Worm (Caenorhabditis elegans) whole organism, L3 larva: ENCODE measurements around the gene R02D5.7.

Source experiments
- R02D3.7 ChIP-seq: fragments of 150-350 bp; optimal IDR thresholded peaks from 2 replicates; lab custom pipeline; 2014; ENCODE audit warnings: missing biosample characterization, missing genetic modification characterization
- ceh-16 ChIP-seq: sonication (generic microtip); optimal IDR thresholded peaks from 2 replicates; lab custom pipeline; 2017; ENCODE audit warnings: missing biosample characterization, missing genetic modification characterization
- ceh-82 ChIP-seq: fragments of 150-350 bp; optimal IDR thresholded peaks from 2 replicates; lab custom pipeline; 2014; ENCODE audit warnings: missing biosample characterization, missing genetic modification characterization
- daf-12 ChIP-seq: fragments of 150-350 bp; optimal IDR thresholded peaks from 2 replicates; lab custom pipeline; 2014; ENCODE audit warnings: missing biosample characterization, missing genetic modification reagents, missing genetic modification characterization
- egl-27 ChIP-seq: sonication (generic microtip); optimal IDR thresholded peaks from 4 replicates; lab custom pipeline; 2017; ENCODE audit warnings: missing biosample characterization, missing genetic modification reagents, missing genetic modification characterization
- egl-5 ChIP-seq: fragments of 150-350 bp; optimal IDR thresholded peaks from 2 replicates; lab custom pipeline; 2017; ENCODE audit warnings: missing biosample characterization, missing genetic modification reagents, missing genetic modification characterization, inconsistent platforms
- elt-1 ChIP-seq: fragments of 150-350 bp; optimal IDR thresholded peaks from 2 replicates; lab custom pipeline; 2014; ENCODE audit warnings: missing biosample characterization, missing genetic modification characterization
- elt-2 ChIP-seq: sonication (generic microtip); optimal IDR thresholded peaks from 2 replicates; lab custom pipeline; 2016; ENCODE audit warnings: missing genetic modification reagents, mild to moderate bottlenecking, missing genetic modification characterization, missing compliant biosample characterization
- eor-1 ChIP-seq, 2 experiments: fragments of 150-350 bp; optimal IDR thresholded peaks; 2 replicates each; lab custom pipeline; 2014 to 2018; ENCODE audit warnings: missing biosample characterization in 2 of 2, missing genetic modification characterization in 2 of 2
- fkh-10 ChIP-seq: sonication (generic microtip); optimal IDR thresholded peaks from 2 replicates; lab custom pipeline; 2017; ENCODE audit warnings: missing biosample characterization, missing genetic modification reagents, missing genetic modification characterization
- hmg-11 ChIP-seq: sonication (generic microtip); optimal IDR thresholded peaks from 2 replicates; lab custom pipeline; 2016; ENCODE audit warnings: missing genetic modification characterization, missing compliant biosample characterization
- jun-1 ChIP-seq: fragments of 150-350 bp; optimal IDR thresholded peaks from 2 replicates; lab custom pipeline; 2014; ENCODE audit warnings: missing biosample characterization, missing genetic modification reagents, missing genetic modification characterization
- lin-15B ChIP-seq: fragments of 150-350 bp; optimal IDR thresholded peaks from 2 replicates; lab custom pipeline; 2014; ENCODE audit warnings: missing biosample characterization, missing genetic modification characterization
- lin-39 ChIP-seq: fragments of 150-350 bp; optimal IDR thresholded peaks from 2 replicates; lab custom pipeline; 2018; ENCODE audit warnings: missing biosample characterization, missing genetic modification reagents, missing genetic modification characterization
- lsy-12 ChIP-seq: sonication (generic microtip); optimal IDR thresholded peaks from 2 replicates; lab custom pipeline; 2016; ENCODE audit warnings: mild to moderate bottlenecking, missing genetic modification characterization, missing compliant biosample characterization
- mdl-1 ChIP-seq: fragments of 150-350 bp; optimal IDR thresholded peaks from 2 replicates; lab custom pipeline; 2014; ENCODE audit warnings: missing biosample characterization, missing genetic modification characterization
- nfya-1 ChIP-seq: sonication (generic microtip); optimal IDR thresholded peaks from 2 replicates; lab custom pipeline; 2017; ENCODE audit warnings: missing genetic modification characterization, mild to moderate bottlenecking, missing compliant biosample characterization, antibody characterized with exemption, moderate library complexity; ENCODE audit not compliant: insufficient read depth
- nhr-23 ChIP-seq: fragments of 150-350 bp; optimal IDR thresholded peaks from 2 replicates; lab custom pipeline; 2014; ENCODE audit warnings: missing biosample characterization, missing genetic modification reagents, missing genetic modification characterization
- nhr-237 ChIP-seq: fragments of 150-350 bp; optimal IDR thresholded peaks from 2 replicates; lab custom pipeline; 2014; ENCODE audit warnings: missing biosample characterization, missing genetic modification characterization
- nhr-25 ChIP-seq: sonication (generic microtip); optimal IDR thresholded peaks from 2 replicates; lab custom pipeline; 2017; ENCODE audit warnings: missing biosample characterization, missing genetic modification characterization
- nhr-28 ChIP-seq: fragments of 150-350 bp; optimal IDR thresholded peaks from 2 replicates; lab custom pipeline; 2014; ENCODE audit warnings: missing biosample characterization, missing genetic modification characterization
- nhr-43 ChIP-seq: sonication (generic microtip); optimal IDR thresholded peaks from 2 replicates; lab custom pipeline; 2016; ENCODE audit warnings: mild to moderate bottlenecking, missing genetic modification characterization, missing compliant biosample characterization; ENCODE audit not compliant: poor library complexity, severe bottlenecking
- nhr-67 ChIP-seq: fragments of 150-350 bp; optimal IDR thresholded peaks from 2 replicates; lab custom pipeline; 2014; ENCODE audit warnings: missing biosample characterization, missing genetic modification characterization
- nhr-76 ChIP-seq: fragments of 150-350 bp; sonication (generic microtip); optimal IDR thresholded peaks from 5 replicates; lab custom pipeline; 2014; ENCODE audit warnings: missing biosample characterization, missing genetic modification characterization
- nhr-77 ChIP-seq: fragments of 150-350 bp; optimal IDR thresholded peaks from 2 replicates; lab custom pipeline; 2014; ENCODE audit warnings: missing biosample characterization, missing genetic modification characterization
- pha-4 ChIP-seq: fragments of 150-350 bp; optimal IDR thresholded peaks from 2 replicates; lab custom pipeline; 2014; ENCODE audit warnings: missing biosample characterization, missing genetic modification reagents, missing genetic modification characterization
- pqm-1 ChIP-seq: fragments of 150-350 bp; optimal IDR thresholded peaks from 2 replicates; lab custom pipeline; 2017; ENCODE audit warnings: missing biosample characterization, missing genetic modification characterization, inconsistent platforms
- sea-2 ChIP-seq: fragments of 150-350 bp; sonication (generic microtip); optimal IDR thresholded peaks from 4 replicates; lab custom pipeline; 2014; ENCODE audit warnings: missing biosample characterization, missing genetic modification reagents, missing genetic modification characterization
- snpc-4 ChIP-seq: fragments of 150-350 bp; optimal IDR thresholded peaks from 2 replicates; lab custom pipeline; 2014; ENCODE audit warnings: missing biosample characterization, missing genetic modification characterization
- tbx-2 ChIP-seq: sonication (generic microtip); optimal IDR thresholded peaks from 2 replicates; lab custom pipeline; 2016; ENCODE audit warnings: mild to moderate bottlenecking, missing genetic modification characterization, missing compliant biosample characterization
- unc-62 ChIP-seq: fragments of 150-350 bp; sonication (generic microtip); optimal IDR thresholded peaks from 4 replicates; lab custom pipeline; 2014; ENCODE audit warnings: missing biosample characterization, missing genetic modification reagents, missing genetic modification characterization
- zag-1 ChIP-seq: fragments of 150-350 bp; optimal IDR thresholded peaks from 2 replicates; lab custom pipeline; 2014; ENCODE audit warnings: missing biosample characterization, missing genetic modification characterization
- ztf-4 ChIP-seq: fragments of 150-350 bp; optimal IDR thresholded peaks from 2 replicates; lab custom pipeline; 2014; ENCODE audit warnings: missing biosample characterization, missing genetic modification characterization

The R02D5.7 gene

DNA sequence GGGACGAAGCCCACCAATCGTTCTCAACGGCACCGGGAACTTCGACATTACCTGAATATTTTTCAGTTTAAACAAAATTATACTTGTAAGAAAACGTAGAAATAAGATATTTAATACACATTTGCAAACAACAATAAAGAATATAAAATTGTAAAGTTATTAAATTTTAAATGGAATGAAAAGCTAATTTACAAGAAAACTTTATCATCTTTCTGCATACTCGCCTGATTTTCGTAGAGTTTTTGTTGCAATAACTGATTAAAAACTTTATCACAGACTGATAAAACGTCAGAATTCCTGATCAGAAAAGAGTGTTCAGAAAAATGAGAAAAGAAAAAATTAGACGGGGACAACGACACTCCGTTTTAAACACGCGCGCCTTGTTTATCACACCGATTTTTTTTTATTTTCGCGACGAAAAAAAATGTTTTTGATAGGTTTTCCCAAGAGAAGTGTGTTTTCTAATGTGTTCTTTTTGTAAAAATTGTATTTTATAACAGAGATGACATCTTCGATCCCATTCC, 34.0 kb downstream of the R02D5.7 start, which contains the start of the genes dlat-1 and fntb-1:
dlat-1 (minus strand) TSS at position 51 of the 524 bp plus-strand sequence.
fntb-1 (plus strand) TSS at position 412 of the 524 bp plus-strand sequence.
- TF ChIP-seq jun-1 (tag; lab: Kevin White, UChicago) (no peak), lin-15B (peak; percentile 36), ztf-4 (tag; lab: Kevin White, UChicago) (no peak), unc-62 (GFP tag; lab: Kevin White, UChicago) (no peak), snpc-4 (tag; lab: Kevin White, UChicago) (no peak), elt-2 (peak; percentile 86), ceh-82 (tag; lab: Kevin White, UChicago) (no peak), mdl-1 (tag; lab: Kevin White, UChicago) (no peak), hmg-11 (peak; percentile 59), egl-5 (tag; lab: Kevin White, UChicago) (no peak), pqm-1 (tag; lab: Kevin White, UChicago) (peak; percentile 78)

DNA sequence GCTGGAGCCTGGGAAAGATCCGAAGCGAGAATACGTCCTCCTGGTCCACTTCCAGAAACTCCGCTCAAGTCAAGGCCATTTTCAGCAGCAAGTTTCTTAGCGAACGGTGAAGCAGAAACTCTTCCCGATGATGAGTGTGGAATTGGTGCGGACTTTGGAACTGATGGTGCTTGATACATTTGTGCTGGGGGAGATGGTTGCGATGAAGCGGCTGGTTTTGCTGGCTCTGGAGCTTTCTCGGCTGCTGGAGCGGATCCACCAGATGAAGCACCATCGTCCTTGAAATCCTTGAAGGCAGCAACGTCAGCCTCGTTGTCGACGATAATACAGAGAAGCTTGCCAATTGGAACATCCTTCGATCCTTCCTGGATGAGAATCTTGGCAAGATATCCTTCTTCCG, 34.8 kb downstream of the R02D5.7 start:
- TF ChIP-seq nhr-76: no peak

DNA sequence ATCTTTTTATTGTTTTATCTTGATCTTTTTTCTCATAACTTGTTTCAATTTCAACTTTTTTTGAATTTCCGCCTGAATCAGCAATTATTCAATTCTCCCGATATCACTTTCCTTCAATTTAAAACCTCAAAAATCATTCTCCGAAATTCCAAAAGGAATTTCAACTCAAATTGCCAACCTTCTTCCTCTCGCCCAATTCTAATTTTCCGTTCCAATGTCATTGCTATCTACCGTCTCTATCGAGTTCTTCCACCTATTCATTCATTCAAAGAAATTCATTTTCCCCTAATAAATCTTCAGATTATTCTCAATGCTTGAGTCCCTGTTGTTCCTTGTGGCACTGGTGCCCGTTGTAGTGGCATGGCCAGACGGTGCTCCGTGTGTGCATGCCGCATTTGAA, 40.5 kb downstream of the R02D5.7 start, which contains the start of gene F23B12.4:
F23B12.4 (plus strand) TSS at position 301 of the 400 bp plus-strand sequence.
- TF ChIP-seq pha-4 (tag; lab: Kevin White, UChicago) (no peak), snpc-4 (tag; lab: Kevin White, UChicago) (no peak), lin-39 (tag; lab: Kevin White, UChicago) (no peak), fkh-10 (GFP tag; lab: Kevin White, UChicago) (no peak), ceh-16 (no peak), sea-2 (no peak), zag-1 (tag; lab: Kevin White, UChicago) (no peak), nhr-77 (tag; lab: Kevin White, UChicago) (no peak), nhr-23 (tag; lab: Kevin White, UChicago) (no peak)
- TF ChIP-seq, all 47 proteins: peak for 0

DNA sequence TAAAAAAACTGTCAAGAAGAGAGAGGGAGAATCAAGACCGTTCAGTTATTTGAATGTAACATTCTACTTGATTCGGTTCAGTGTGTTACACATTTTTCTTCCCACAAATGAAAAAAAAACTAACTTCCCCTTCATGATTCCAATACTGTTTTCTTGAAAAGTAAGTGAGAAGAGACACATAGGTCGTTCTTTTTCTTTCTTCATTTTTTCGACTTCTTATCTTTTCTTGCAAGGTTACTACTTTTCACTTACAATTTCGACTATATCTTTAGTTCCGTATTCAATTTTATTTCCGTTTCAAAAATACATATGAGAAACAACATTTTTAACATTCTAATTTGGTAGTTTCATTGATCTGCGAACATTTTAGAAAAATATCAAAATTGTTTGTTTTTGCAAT, 42.1 kb downstream of the R02D5.7 start:
- TF ChIP-seq nhr-25 (tag; lab: Kevin White, UChicago): peak; percentile 31
- TF ChIP-seq mdl-1 (tag; lab: Kevin White, UChicago): no peak

DNA sequence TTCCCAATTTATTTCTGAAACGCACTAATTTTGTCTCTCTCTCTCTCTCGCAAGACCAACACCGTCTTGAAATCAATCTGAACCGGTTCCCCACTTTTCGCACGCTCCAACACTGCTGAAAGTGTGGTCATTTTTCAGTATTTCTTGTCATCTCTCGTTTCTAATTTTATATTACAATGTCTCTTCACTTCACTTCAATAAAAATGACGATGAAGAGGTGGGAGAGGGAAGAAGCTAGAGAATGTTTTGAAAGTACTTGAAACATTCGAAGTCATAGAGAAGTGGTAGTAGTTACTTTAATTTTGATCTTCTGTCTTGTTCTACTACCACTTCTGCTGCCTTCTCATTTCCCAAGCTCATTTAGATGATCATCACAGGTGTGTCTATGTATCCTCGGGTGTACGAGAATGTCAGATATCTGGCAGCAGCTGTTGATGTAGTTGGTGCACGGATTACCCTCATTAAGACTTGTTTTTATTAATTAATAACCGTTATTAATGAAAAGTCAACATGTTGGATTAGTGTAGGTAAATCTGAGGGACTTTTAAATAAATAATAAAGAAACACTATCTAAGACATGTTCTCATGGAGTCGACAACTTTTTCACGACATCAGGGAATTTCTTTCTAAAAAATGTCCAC, 43.1 kb downstream of the R02D5.7 start:
- TF ChIP-seq nhr-25 (tag; lab: Kevin White, UChicago) (peak; percentile 31), pha-4 (tag; lab: Kevin White, UChicago) (no peak)

DNA sequence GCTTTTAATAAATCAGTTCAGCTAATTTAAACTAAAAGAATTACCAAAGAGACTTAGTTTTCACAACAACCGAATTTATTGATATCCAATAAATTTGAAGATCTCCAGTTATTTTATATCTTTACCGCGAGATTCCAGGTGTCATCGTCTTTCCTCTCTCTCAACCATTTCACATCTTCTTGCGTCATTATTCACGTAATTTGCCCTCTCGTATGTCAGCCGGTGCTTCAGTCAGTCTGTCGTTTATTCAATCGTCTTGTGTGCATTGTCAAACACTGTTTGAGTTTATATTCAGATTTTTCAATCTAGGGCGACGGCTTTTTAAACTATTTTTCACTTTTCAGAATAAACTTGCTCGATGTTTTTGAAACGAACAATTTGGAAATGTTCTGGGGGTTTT, 43.9 kb downstream of the R02D5.7 start:
- no peak for TF ChIP-seq lin-39 (tag; lab: Kevin White, UChicago)
- no peak for TF ChIP-seq nhr-77 (tag; lab: Kevin White, UChicago)
- TF ChIP-seq daf-12: no peak
- TF ChIP-seq nhr-43 (tag; lab: Kevin White, UChicago): no peak
- no peak for TF ChIP-seq R02D3.7 (tag; lab: Kevin White, UChicago)
- TF ChIP-seq eor-1 (tag; optimal IDR thresholded peaks at IDR 0.05; lab: Kevin White, UChicago): no peak
- TF ChIP-seq lsy-12 (tag; lab: Kevin White, UChicago): no peak
- no peak for TF ChIP-seq pha-4 (tag; lab: Kevin White, UChicago)
- no peak for TF ChIP-seq tbx-2
- no peak for TF ChIP-seq nhr-28 (tag; lab: Kevin White, UChicago)
- no peak for TF ChIP-seq egl-27 (tag; lab: Kevin White, UChicago)
- no peak for TF ChIP-seq nfya-1 (tag; lab: Kevin White, UChicago)
- no peak for TF ChIP-seq fkh-10 (GFP tag; lab: Kevin White, UChicago)
- no peak for TF ChIP-seq zag-1 (tag; lab: Kevin White, UChicago)
- no peak for TF ChIP-seq nhr-237 (tag; lab: Kevin White, UChicago)
- no peak for TF ChIP-seq elt-1 (tag; lab: Kevin White, UChicago)
- no peak for TF ChIP-seq nhr-67 (tag; lab: Kevin White, UChicago)
- no peak for TF ChIP-seq pqm-1 (tag; lab: Kevin White, UChicago)
- TF ChIP-seq ceh-82 (tag; lab: Kevin White, UChicago): no peak
